Fruit fly (Drosophila melanogaster) whole organism, wandering third instar larva: ENCODE results near the gene CG4080.

Experiments used
- Abd-B ChIP-seq: fragments of >200 bp; optimal IDR thresholded peaks from 2 replicates; lab custom pipeline; 2017; ENCODE audit warnings: missing biosample characterization, missing genetic modification characterization
- CG32264 ChIP-seq: fragments of 200-800 bp; sonication (Bioruptor generic); optimal IDR thresholded peaks from 2 replicates; lab custom pipeline; 2016; ENCODE audit warnings: missing biosample characterization, missing genetic modification characterization
- CG9705 ChIP-seq: fragments of 200-800 bp; sonication (Bioruptor generic); optimal IDR thresholded peaks from 2 replicates; lab custom pipeline; 2018; ENCODE audit warnings: missing biosample characterization, mild to moderate bottlenecking, missing genetic modification characterization
- CrebA ChIP-seq: fragments of 200-800 bp; sonication (Bioruptor generic); optimal IDR thresholded peaks from 2 replicates; lab custom pipeline; 2016; ENCODE audit warnings: missing biosample characterization, mild to moderate bottlenecking, missing genetic modification characterization, borderline replicate concordance
- Dfd ChIP-seq: fragments of >200 bp; optimal IDR thresholded peaks from 2 replicates; lab custom pipeline; 2017; ENCODE audit warnings: missing biosample characterization, missing genetic modification characterization
- Dif ChIP-seq: fragments of 200-275, 200-300 bp; sonication (Bioruptor generic); optimal IDR thresholded peaks from 2 replicates; lab custom pipeline; 2018; ENCODE audit warnings: missing biosample characterization, missing genetic modification characterization; ENCODE audit not compliant: partially characterized antibody
- GATAd ChIP-seq: sonication (Bioruptor generic); optimal IDR thresholded peaks from 2 replicates; lab custom pipeline; 2016; ENCODE audit warnings: missing biosample characterization, missing genetic modification characterization
- HLH106 ChIP-seq: fragments of 200-800 bp; optimal IDR thresholded peaks from 3 replicates; lab custom pipeline; 2019; ENCODE audit warnings: missing biosample characterization, mild to moderate bottlenecking, missing genetic modification characterization, moderate library complexity
- Hnf4 ChIP-seq: fragments of 200-800 bp; sonication (Bioruptor generic); optimal IDR thresholded peaks from 2 replicates; lab custom pipeline; 2016; ENCODE audit warnings: missing biosample characterization, mild to moderate bottlenecking, missing genetic modification characterization
- Hr78 ChIP-seq: fragments of >200 bp; optimal IDR thresholded peaks from 2 replicates; lab custom pipeline; 2017; ENCODE audit warnings: missing biosample characterization, missing genetic modification characterization
- Hr83 ChIP-seq: fragments of 200-300 bp; sonication (Bioruptor generic); optimal IDR thresholded peaks from 2 replicates; lab custom pipeline; 2016; ENCODE audit warnings: missing biosample characterization, mild to moderate bottlenecking, missing genetic modification characterization, moderate library complexity; ENCODE audit not compliant: poor library complexity, severe bottlenecking
- Jra ChIP-seq: sonication (Bioruptor generic); optimal IDR thresholded peaks from 2 replicates; lab custom pipeline; 2016; ENCODE audit warnings: missing biosample characterization, missing genetic modification characterization
- Mio ChIP-seq: sonication (Bioruptor generic); optimal IDR thresholded peaks from 2 replicates; lab custom pipeline; 2016; ENCODE audit warnings: missing biosample characterization, missing genetic modification characterization
- Myc ChIP-seq: fragments of >200 bp; optimal IDR thresholded peaks from 2 replicates; lab custom pipeline; 2017
- N ChIP-seq: fragments of >200 bp; optimal IDR thresholded peaks from 2 replicates; lab custom pipeline; 2018; ENCODE audit warnings: missing biosample characterization, missing external identifiers, missing genetic modification characterization
- OdsH ChIP-seq: fragments of 200-800 bp; sonication (Bioruptor generic); optimal IDR thresholded peaks from 2 replicates; lab custom pipeline; 2016; ENCODE audit warnings: missing biosample characterization, mild to moderate bottlenecking, missing genetic modification characterization
- Rel ChIP-seq, 2 experiments: fragments of 200-800 bp; sonication (Bioruptor generic) in 1 of 2; optimal IDR thresholded peaks; 2 replicates in 1 of 2; 3 replicates in 1 of 2; lab custom pipeline; 2016 to 2019; ENCODE audit warnings: mild to moderate bottlenecking in 2 of 2, missing biosample characterization in 2 of 2, missing genetic modification characterization in 2 of 2, moderate library complexity in 1 of 2
- Sp1 ChIP-seq: fragments of 200-800 bp; sonication (Bioruptor generic); optimal IDR thresholded peaks from 3 replicates; lab custom pipeline; 2019; ENCODE audit warnings: missing biosample characterization, mild to moderate bottlenecking, missing genetic modification characterization, moderate library complexity
- Vsx2 ChIP-seq: fragments of 200-300, 225-300 bp; sonication (Bioruptor generic); optimal IDR thresholded peaks from 2 replicates; lab custom pipeline; 2018; ENCODE audit warnings: missing biosample characterization, missing genetic modification characterization; ENCODE audit not compliant: partially characterized antibody
- br ChIP-seq: fragments of 200-800 bp; sonication (Bioruptor generic); optimal IDR thresholded peaks from 2 replicates; lab custom pipeline; 2016; ENCODE audit warnings: missing biosample characterization, missing genetic modification characterization
- brk ChIP-seq: fragments of 200-800 bp; sonication (Bioruptor generic); optimal IDR thresholded peaks from 2 replicates; lab custom pipeline; 2016; ENCODE audit warnings: missing biosample characterization, mild to moderate bottlenecking, missing genetic modification characterization
- dl ChIP-seq, 2 experiments: fragments of 175-275, 200-275 bp in 1 of 2; fragments of 200-275 bp in 1 of 2; sonication (Bioruptor generic); optimal IDR thresholded peaks; lab custom pipeline; 2018; ENCODE audit warnings: mild to moderate bottlenecking in 2 of 2, missing biosample characterization in 2 of 2, missing genetic modification characterization in 2 of 2, moderate library complexity in 2 of 2; ENCODE audit not compliant: partially characterized antibody in 2 of 2, insufficient read depth in 1 of 2
- dmrt93B ChIP-seq: fragments of 200-800 bp; sonication (Bioruptor generic); optimal IDR thresholded peaks from 2 replicates; lab custom pipeline; 2018; ENCODE audit warnings: missing biosample characterization, mild to moderate bottlenecking, missing genetic modification characterization
- dsf ChIP-seq: sonication (Bioruptor generic); optimal IDR thresholded peaks from 2 replicates; lab custom pipeline; 2016; ENCODE audit warnings: missing biosample characterization, missing genetic modification characterization, borderline replicate concordance
- ey ChIP-seq: fragments of 200-800 bp; sonication (Bioruptor generic); optimal IDR thresholded peaks from 2 replicates; lab custom pipeline; 2016; ENCODE audit warnings: missing biosample characterization, missing genetic modification characterization
- foxo ChIP-seq, 2 experiments: fragments of 200-800 bp; sonication (Bioruptor generic); optimal IDR thresholded peaks; 2 replicates in 1 of 2; 3 replicates in 1 of 2; lab custom pipeline; 2016 to 2017; ENCODE audit warnings: missing biosample characterization in 2 of 2, missing genetic modification characterization in 2 of 2
- fru ChIP-seq: fragments of 200-800 bp; sonication (Bioruptor generic); optimal IDR thresholded peaks from 3 replicates; lab custom pipeline; 2016; ENCODE audit warnings: missing biosample characterization, mild to moderate bottlenecking, missing genetic modification characterization
- h ChIP-seq: fragments of 200-800 bp; sonication (Bioruptor generic); optimal IDR thresholded peaks from 3 replicates; lab custom pipeline; 2016; ENCODE audit warnings: missing biosample characterization, mild to moderate bottlenecking, missing genetic modification characterization
- jim ChIP-seq: fragments of 175-275, 200-325 bp; sonication (Bioruptor generic); optimal IDR thresholded peaks from 2 replicates; lab custom pipeline; 2016; ENCODE audit warnings: missing biosample characterization, mild to moderate bottlenecking, missing genetic modification characterization
- lola ChIP-seq: fragments of >200 bp; optimal IDR thresholded peaks from 2 replicates; lab custom pipeline; 2017; ENCODE audit warnings: missing biosample characterization, missing genetic modification characterization
- pan ChIP-seq: fragments of >200 bp; optimal IDR thresholded peaks from 2 replicates; lab custom pipeline; 2017
- psq ChIP-seq: fragments of 200-800 bp; sonication (Bioruptor generic); optimal IDR thresholded peaks from 3 replicates; lab custom pipeline; 2017; ENCODE audit warnings: missing biosample characterization, mild to moderate bottlenecking, missing genetic modification characterization, moderate library complexity
- rgr ChIP-seq: fragments of 200-800 bp; sonication (Bioruptor generic); optimal IDR thresholded peaks from 3 replicates; lab custom pipeline; 2016; ENCODE audit warnings: missing biosample characterization, mild to moderate bottlenecking, missing genetic modification characterization
- sage ChIP-seq: fragments of 200-800 bp; sonication (Bioruptor generic); optimal IDR thresholded peaks from 2 replicates; lab custom pipeline; 2016; ENCODE audit warnings: missing biosample characterization, mild to moderate bottlenecking, missing genetic modification characterization
- sv ChIP-seq: fragments of 200-800 bp; sonication (Bioruptor generic); optimal IDR thresholded peaks from 3 replicates; lab custom pipeline; 2016; ENCODE audit warnings: missing biosample characterization, missing genetic modification characterization
- tai ChIP-seq: sonication (Bioruptor generic); optimal IDR thresholded peaks from 2 replicates; lab custom pipeline; 2016; ENCODE audit warnings: missing biosample characterization, missing genetic modification characterization
- usp ChIP-seq: fragments of >200 bp; optimal IDR thresholded peaks from 2 replicates; lab custom pipeline; 2017; ENCODE audit warnings: missing biosample characterization, missing genetic modification characterization
- woc ChIP-seq: sonication (Bioruptor generic); optimal IDR thresholded peaks from 2 replicates; lab custom pipeline; 2016; ENCODE audit warnings: missing biosample characterization, mild to moderate bottlenecking, missing genetic modification characterization

CG4080 gene

DNA sequence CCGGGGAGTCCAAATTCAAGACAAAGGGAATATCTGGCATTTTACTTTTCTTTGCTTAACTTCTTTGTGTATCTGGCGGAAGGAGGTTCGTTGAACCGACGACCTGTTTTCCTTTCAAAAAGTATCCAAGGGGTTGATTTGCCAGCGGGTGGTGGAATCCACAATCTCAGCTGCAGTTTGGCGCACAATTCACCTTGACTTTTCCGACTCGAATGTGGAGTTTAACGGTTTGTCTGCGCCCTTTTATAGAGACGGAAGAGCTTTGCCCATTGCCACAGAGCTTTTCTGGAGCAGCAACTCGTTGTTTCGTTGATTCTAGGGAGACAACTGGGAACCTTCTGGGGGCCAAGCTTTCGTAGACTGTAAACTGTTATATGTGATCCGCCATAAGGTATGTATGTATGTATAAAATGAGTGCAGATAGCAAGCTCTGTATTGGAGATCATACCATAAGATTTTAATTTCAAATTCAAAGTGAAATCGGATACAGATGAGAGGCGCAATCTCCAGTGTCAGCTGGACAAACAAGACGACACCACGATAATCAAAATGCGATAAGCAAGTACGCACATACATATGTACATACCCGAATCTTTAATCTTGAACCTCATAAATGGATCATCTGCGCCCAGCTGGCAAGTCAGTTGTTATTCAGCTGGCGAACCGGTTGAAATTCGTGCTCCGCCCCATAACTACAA, 26.6 kb downstream of the CG4080 start, which contains the start of the genes Hsp67Bc, CG4456 and Hsp22:
TSS of gene Hsp67Bc (minus strand) at position 220 of the 698 bp plus-strand sequence.
TSS of gene CG4456 (plus strand) at position 445 of the 698 bp plus-strand sequence.
TSS of gene Hsp22 (plus strand) at position 654 of the 698 bp plus-strand sequence.
- no peak for TF ChIP-seq Vsx2
- TF ChIP-seq Rel (GFP tag; optimal IDR thresholded peaks at IDR 0.05; lab: Kevin White, UChicago), result no peak
- TF ChIP-seq Rel (tag; optimal IDR thresholded peaks at IDR 0.05; lab: Kevin White, UChicago), result peak; percentile 5

dm6 chr3L:9370907-9371365, 28.1 kb downstream of the CG4080 start, which contains the start of gene Fdx1:
Fdx1 (minus strand) TSS chr3L:9371238.
- TF ChIP-seq Rel (GFP tag; optimal IDR thresholded peaks at IDR 0.05; lab: Kevin White, UChicago) (no peak), Rel (tag; optimal IDR thresholded peaks at IDR 0.05; lab: Kevin White, UChicago) (peak; percentile 58), fru (GFP tag; lab: Kevin White, UChicago) (no peak), lola (GFP tag; lab: Kevin White, UChicago) (no peak), dmrt93B (GFP tag; lab: Kevin White, UChicago) (no peak), sage (GFP tag; lab: Kevin White, UChicago) (peak; percentile 30), foxo (GFP tag; optimal IDR thresholded peaks at IDR 0.05; lab: Kevin White, UChicago) (peak in 1 of 2 experiments; percentile 66), Hr83 (GFP tag; lab: Kevin White, UChicago) (no peak), CG32264 (GFP tag; lab: Kevin White, UChicago) (no peak), sv (GFP tag; lab: Kevin White, UChicago) (peak; percentile 43), Jra (peak; percentile 51), woc (GFP tag; lab: Kevin White, UChicago) (peak; percentile 61), rgr (GFP tag; lab: Kevin White, UChicago) (peak; percentile 43), dl (GFP tag; optimal IDR thresholded peaks at IDR 0.05; lab: Kevin White, UChicago; ENCODE audit: insufficient read depth in 1 of 2, partially characterized antibody in 2 of 2) (no peak), br (peak; percentile 20), h (GFP tag; lab: Kevin White, UChicago) (peak; percentile 40), usp (GFP tag; lab: Kevin White, UChicago) (no peak), Hr78 (GFP tag; lab: Kevin White, UChicago) (no peak), Dfd (GFP tag; lab: Kevin White, UChicago) (no peak), Mio (GFP tag; lab: Kevin White, UChicago) (no peak), Myc (lab: Kevin White, UChicago) (no peak), GATAd (no peak), brk (GFP tag; lab: Kevin White, UChicago) (peak; percentile 61), psq (GFP tag; lab: Kevin White, UChicago) (peak; percentile 39), dsf (peak; percentile 32), OdsH (GFP tag; lab: Kevin White, UChicago) (peak; percentile 43), CG9705 (GFP tag; lab: Kevin White, UChicago) (no peak), Vsx2 (no peak), Hnf4 (GFP tag; lab: Kevin White, UChicago) (peak; percentile 68), pan (no peak), jim (GFP tag; lab: Kevin White, UChicago) (no peak), N (GFP tag; lab: Kevin White, UChicago) (no peak), Abd-B (GFP tag; lab: Kevin White, UChicago) (no peak), HLH106 (peak; percentile 56), Sp1 (GFP tag; lab: Kevin White, UChicago) (peak; percentile 54), CrebA (no peak), tai (GFP tag; lab: Kevin White, UChicago) (no peak), Dif (GFP tag; lab: Kevin White, UChicago) (no peak), ey (GFP tag; lab: Kevin White, UChicago) (peak; percentile 23)
